Worm (Caenorhabditis elegans) whole organism, midembryonic: ENCODE results near the gene F47E1.2.

Experiments
- T22C8.4 ChIP-seq: fragments of 200-800 bp; sonication (Bioruptor generic); IDR thresholded peaks from 2 replicates; pipeline ENCODE4 v1.3.6; 2022; ENCODE audit warnings: missing genetic modification characterization, missing compliant biosample characterization
- cog-1 ChIP-seq: sonication (generic microtip); optimal IDR thresholded peaks from 2 replicates; lab custom pipeline; 2016; ENCODE audit warnings: missing genetic modification characterization, missing compliant biosample characterization
- flt-1 ChIP-seq: fragments of 200-800 bp; sonication (Bioruptor generic); IDR thresholded peaks from 2 replicates; pipeline ENCODE4 v1.3.6; 2022; ENCODE audit warnings: missing genetic modification characterization, missing compliant biosample characterization
- med-1 ChIP-seq: sonication (generic microtip); optimal IDR thresholded peaks from 2 replicates; lab custom pipeline; 2017; ENCODE audit warnings: missing genetic modification characterization, mild to moderate bottlenecking, missing compliant biosample characterization, antibody characterized with exemption, missing genetic modification reagents; ENCODE audit not compliant: insufficient read depth
- ref-1 ChIP-seq: fragments of 200-800 bp; sonication (Bioruptor generic); conservative IDR thresholded peaks from 2 replicates; pipeline ENCODE4 v1.3.6; 2022; ENCODE audit warnings: missing genetic modification reagents, missing genetic modification characterization, missing compliant biosample characterization
- tab-1 ChIP-seq: fragments of 200-800 bp; sonication (Bioruptor generic); IDR thresholded peaks from 2 replicates; pipeline ENCODE4 v1.3.6; 2022; ENCODE audit warnings: missing genetic modification characterization, missing compliant biosample characterization
- ztf-23 ChIP-seq: fragments of 200-800 bp; sonication (Bioruptor generic); IDR thresholded peaks from 2 replicates; pipeline ENCODE4 v1.3.6; 2022; ENCODE audit warnings: missing genetic modification reagents, missing genetic modification characterization, missing compliant biosample characterization
- ztf-29 ChIP-seq: fragments of 200-800 bp; sonication (Bioruptor generic); IDR thresholded peaks from 2 replicates; pipeline ENCODE4 v1.3.6; 2022; ENCODE audit warnings: missing genetic modification reagents, missing genetic modification characterization, missing compliant biosample characterization

ce11 chrX:9088620-9089019 lies 31.2 kb downstream of the F47E1.2 start:
- no peak for TF ChIP-seq tab-1 (GFP tag; lab: Robert Waterston, UW)
- no peak for TF ChIP-seq T22C8.4 (GFP tag; lab: Robert Waterston, UW)
- no peak for TF ChIP-seq cog-1 (tag; lab: Kevin White, UChicago)
- TF ChIP-seq flt-1 (GFP tag; lab: Robert Waterston, UW) = no peak
- no peak for TF ChIP-seq ztf-29 (GFP tag; lab: Robert Waterston, UW)
- no peak for TF ChIP-seq med-1 (GFP tag; lab: Kevin White, UChicago)
- no peak for TF ChIP-seq ztf-23 (GFP tag; lab: Robert Waterston, UW)
- TF ChIP-seq ref-1 (GFP tag; lab: Robert Waterston, UW) = no peak
